Worm (Caenorhabditis elegans): ENCODE data around the gene sqt-2.

Gene sqt-2

DNA sequence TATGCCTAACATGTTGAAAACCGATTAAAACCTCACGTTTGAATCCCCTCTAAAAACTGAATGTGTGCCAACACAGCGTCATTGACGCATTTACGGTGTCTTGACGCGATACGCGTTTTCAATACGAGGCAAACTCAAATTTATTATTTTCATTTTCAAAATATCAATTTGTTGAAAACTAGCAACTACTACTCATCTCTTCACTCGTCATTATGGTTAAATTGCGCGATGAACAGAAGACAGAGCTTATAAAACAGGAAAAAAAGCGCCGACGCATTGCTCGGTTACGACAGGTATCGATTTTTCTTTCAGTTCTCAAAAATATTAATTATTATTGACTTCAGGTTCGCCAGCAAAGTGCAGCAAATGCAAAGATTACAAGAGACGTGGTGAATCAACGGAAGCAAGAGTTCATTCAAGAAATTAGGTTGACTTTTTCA is 1.5 kb downstream of the sqt-2 start, which contains the start of gene enee-1 (continued):
- TF ChIP-seq ama-1 (optimal IDR thresholded peaks at IDR 0.05) (peak; percentile 30), ama-1 (GFP tag; optimal IDR thresholded peaks at IDR 0.05) (no peak), snpc-4 (GFP tag; optimal IDR thresholded peaks at IDR 0.05) (no peak), snpc-4 (tag; optimal IDR thresholded peaks at IDR 0.05) (peak in 3 of 4 experiments; percentile 17 to 40 (median 24)), nfyb-1 (GFP tag; IDR thresholded peaks at IDR 0.05) (peak; percentile 56; the same call in 1 of the 2 replicates), tlf-1 (GFP tag; optimal IDR thresholded peaks at IDR 0.05) (peak; percentile 36), Y53F4B.3 (GFP tag; IDR thresholded peaks at IDR 0.05) (no peak), F33H1.4 (GFP tag; IDR thresholded peaks at IDR 0.05) (no peak), madf-10 (tag; optimal IDR thresholded peaks at IDR 0.05) (peak; percentile 19), ZK185.1 (tag; optimal IDR thresholded peaks at IDR 0.05; ENCODE audit: poor library complexity, severe bottlenecking) (peak; percentile 2), ztf-26 (tag; optimal IDR thresholded peaks at IDR 0.05) (peak; percentile 56), mcd-1 (GFP tag; IDR thresholded peaks at IDR 0.05) (peak; percentile 81), lir-1 (GFP tag; conservative IDR thresholded peaks at IDR 0.05) (peak; percentile 17; the same call in 1 of the 2 replicates), lin-40 (tag; optimal IDR thresholded peaks at IDR 0.05) (peak; percentile 82), ztf-28 (GFP tag; IDR thresholded peaks at IDR 0.05) (no peak), zim-3 (tag; optimal IDR thresholded peaks at IDR 0.05) (no peak), tbx-9 (tag; optimal IDR thresholded peaks at IDR 0.05; ENCODE audit: borderline replicate concordance) (no peak), hrde-1 (tag; optimal IDR thresholded peaks at IDR 0.05; ENCODE audit: borderline replicate concordance) (no peak), ccch-3 (GFP tag; optimal IDR thresholded peaks at IDR 0.05) (no peak), B0019.2 (GFP tag; conservative IDR thresholded peaks at IDR 0.05) (no peak), D2030.7 (GFP tag; IDR thresholded peaks at IDR 0.05) (peak; percentile 46), Y53G8AR.9 (GFP tag; conservative IDR thresholded peaks at IDR 0.05) (peak; percentile 61; the same call in 1 of the 2 replicates), lin-35 (GFP tag; optimal IDR thresholded peaks at IDR 0.05) (peak; percentile 1 to 83 (median 58)), nhr-90 (tag; optimal IDR thresholded peaks at IDR 0.05) (no peak), attf-3 (GFP tag; conservative IDR thresholded peaks at IDR 0.05) (peak; percentile 43; the same call in 1 of the 2 replicates), F22D6.2 (tag; optimal IDR thresholded peaks at IDR 0.05) (no peak), ztf-6 (GFP tag; IDR thresholded peaks at IDR 0.05) (no peak), lag-1 (GFP tag; IDR thresholded peaks at IDR 0.05) (no peak), ztf-18 (tag; optimal IDR thresholded peaks at IDR 0.05) (peak; percentile 94), nhr-120 (GFP tag; IDR thresholded peaks at IDR 0.05) (no peak), K11D2.4 (GFP tag; IDR thresholded peaks at IDR 0.05) (no peak), C17E4.6 (GFP tag; IDR thresholded peaks at IDR 0.05) (no peak), hlh-12 (tag; optimal IDR thresholded peaks at IDR 0.05) (no peak), Y95B8A.8 (GFP tag; IDR thresholded peaks at IDR 0.05) (no peak), nfya-1 (tag; optimal IDR thresholded peaks at IDR 0.05; ENCODE audit: borderline replicate concordance, insufficient read depth) (no peak), sdz-38 (tag; optimal IDR thresholded peaks at IDR 0.05) (no peak), F52B5.7 (tag; optimal IDR thresholded peaks at IDR 0.05) (no peak), dpff-1 (tag; optimal IDR thresholded peaks at IDR 0.05) (no peak), madf-8 (GFP tag; conservative IDR thresholded peaks at IDR 0.05) (no peak), efl-1 (GFP tag; optimal IDR thresholded peaks at IDR 0.05) (peak; percentile 57), unc-62 (GFP tag; optimal IDR thresholded peaks at IDR 0.05) (no peak), ets-4 (GFP tag; optimal IDR thresholded peaks at IDR 0.05) (no peak), tbp1 (GFP tag; optimal IDR thresholded peaks at IDR 0.05) (peak; percentile 19), B0336.3 (GFP tag; IDR thresholded peaks at IDR 0.05) (0 out of 2 replicates have a peak, but pooled peaks have one; percentile 37), F57C9.4 (tag; optimal IDR thresholded peaks at IDR 0.05) (no peak), ekl-4 (GFP tag; IDR thresholded peaks at IDR 0.05) (0 out of 2 replicates have a peak, but pooled peaks have one; percentile 51), ceh-58 (GFP tag; IDR thresholded peaks at IDR 0.05) (no peak), ztf-3 (GFP tag; optimal IDR thresholded peaks at IDR 0.05) (no peak), dpl-1 (GFP tag; optimal IDR thresholded peaks at IDR 0.05) (peak; percentile 74), hlh-26 (GFP tag; conservative IDR thresholded peaks at IDR 0.05) (no peak)

Data from whole organism, young adult.